Fruit fly (Drosophila melanogaster): Measurements from ENCODE around the gene CG11583.
A peak's percentile ranks its signal among the peaks of the same experiment; 100 is the strongest.

CG11583 gene

dm6 chr3L:4288591-4289056, 6.0 kb upstream of the CG11583 start, which contains the start of gene Hexo1 (continued):
- TF ChIP-seq CG15011 (GFP tag; optimal IDR thresholded peaks at IDR 0.05): no peak
- TF ChIP-seq nerfin-2 (GFP tag; IDR thresholded peaks at IDR 0.05; ENCODE audit: partially characterized antibody): no peak
- no peak for TF ChIP-seq pfk (GFP tag; optimal IDR thresholded peaks at IDR 0.05)
- no peak for TF ChIP-seq CG7745 (tag; optimal IDR thresholded peaks at IDR 0.05)
- TF ChIP-seq Ptx1 (GFP tag; IDR thresholded peaks at IDR 0.05): no peak
- no peak for TF ChIP-seq chm (GFP tag; IDR thresholded peaks at IDR 0.05)
- TF ChIP-seq Mes4 (GFP tag; optimal IDR thresholded peaks at IDR 0.05): no peak
- no peak for TF ChIP-seq inv (GFP tag; IDR thresholded peaks at IDR 0.05; ENCODE audit: partially characterized antibody)
- no peak for TF ChIP-seq org-1 (GFP tag; optimal IDR thresholded peaks at IDR 0.05)
- TF ChIP-seq gcm (GFP tag; optimal IDR thresholded peaks at IDR 0.05): no peak

dm6 chr3L:4286784-4287183, 4.2 kb upstream of the CG11583 start, which contains the start of gene TfIIEbeta:
Gene TfIIEbeta, plus strand, starts transcription at chr3L:4287038.
- TF ChIP-seq Nf-YC (tag; optimal IDR thresholded peaks at IDR 0.05): peak; percentile 11
- no peak for TF ChIP-seq ro (GFP tag; IDR thresholded peaks at IDR 0.05)
- no peak for TF ChIP-seq Max (GFP tag; optimal IDR thresholded peaks at IDR 0.05)
- TF ChIP-seq sisA (GFP tag; IDR thresholded peaks at IDR 0.05): peak; percentile 14; the same call in 1 of the 2 replicates
- no peak for TF ChIP-seq emc (GFP tag; optimal IDR thresholded peaks at IDR 0.05)
- no peak for TF ChIP-seq org-1 (GFP tag; optimal IDR thresholded peaks at IDR 0.05)
- no peak for TF ChIP-seq CG9797 (GFP tag; optimal IDR thresholded peaks at IDR 0.05)
- peak; percentile 33; the same call in 1 of the 3 replicates for TF ChIP-seq knrl (GFP tag; IDR thresholded peaks at IDR 0.05; ENCODE audit: partially characterized antibody)
- TF ChIP-seq fd96Cb (tag; optimal IDR thresholded peaks at IDR 0.05): peak; percentile 24
- no peak for TF ChIP-seq CG7556 (GFP tag; optimal IDR thresholded peaks at IDR 0.05)
- TF ChIP-seq seq (GFP tag; IDR thresholded peaks at IDR 0.05): no peak
- no peak for TF ChIP-seq gsb (GFP tag; IDR thresholded peaks at IDR 0.05)
- TF ChIP-seq CG16813 (GFP tag; IDR thresholded peaks at IDR 0.05; ENCODE audit: partially characterized antibody): no peak
- TF ChIP-seq CG30403 (GFP tag; optimal IDR thresholded peaks at IDR 0.05): no peak
- no peak for TF ChIP-seq dmrt99B (tag; optimal IDR thresholded peaks at IDR 0.05)
- TF ChIP-seq CG1529 (GFP tag; optimal IDR thresholded peaks at IDR 0.05): no peak
- TF ChIP-seq nmo (GFP tag; optimal IDR thresholded peaks at IDR 0.05): peak; percentile 41
- no peak for TF ChIP-seq HLH4C (GFP tag; IDR thresholded peaks at IDR 0.05; ENCODE audit: partially characterized antibody)
- TF ChIP-seq jumu (GFP tag; optimal IDR thresholded peaks at IDR 0.05): no peak
- TF ChIP-seq CG16779 (GFP tag; IDR thresholded peaks at IDR 0.05): no peak
- TF ChIP-seq wor (GFP tag; IDR thresholded peaks at IDR 0.05): no peak
- TF ChIP-seq Tbp (GFP tag; optimal IDR thresholded peaks at IDR 0.05): no peak
- TF ChIP-seq btn (GFP tag; optimal IDR thresholded peaks at IDR 0.05): no peak
- peak in 1 of 2 experiments; percentile 7 for TF ChIP-seq insv (GFP tag; optimal IDR thresholded peaks at IDR 0.05)
- TF ChIP-seq CG12391 (tag; optimal IDR thresholded peaks at IDR 0.05): peak; percentile 60
- no peak for TF ChIP-seq Doc3 (GFP tag; IDR thresholded peaks at IDR 0.05; ENCODE audit: partially characterized antibody)
- no peak for TF ChIP-seq CG15073 (GFP tag; optimal IDR thresholded peaks at IDR 0.05)
- no peak for TF ChIP-seq HLH54F (GFP tag; optimal IDR thresholded peaks at IDR 0.05)
- no peak for TF ChIP-seq tio (GFP tag; optimal IDR thresholded peaks at IDR 0.05)
- peak; percentile 61 for TF ChIP-seq YL-1 (GFP tag; optimal IDR thresholded peaks at IDR 0.05)
- no peak for TF ChIP-seq ham (GFP tag; IDR thresholded peaks at IDR 0.05)
- peak; percentile 40 for TF ChIP-seq CG12659 (GFP tag; optimal IDR thresholded peaks at IDR 0.05)
- TF ChIP-seq gsb-n (tag; optimal IDR thresholded peaks at IDR 0.05): peak; percentile 30
- TF ChIP-seq CG12219 (GFP tag; optimal IDR thresholded peaks at IDR 0.05): no peak
- TF ChIP-seq CG1603 (tag; optimal IDR thresholded peaks at IDR 0.05): no peak
- TF ChIP-seq MBD-R2 (GFP tag; IDR thresholded peaks at IDR 0.05): peak; percentile 92
- no peak for TF ChIP-seq CG9215 (GFP tag; IDR thresholded peaks at IDR 0.05)
- TF ChIP-seq mam (GFP tag; optimal IDR thresholded peaks at IDR 0.05): no peak
- no peak for TF ChIP-seq CG7357 (GFP tag; IDR thresholded peaks at IDR 0.05)
- TF ChIP-seq Oaz (GFP tag; IDR thresholded peaks at IDR 0.05): no peak
- no peak for TF ChIP-seq dm (GFP tag; optimal IDR thresholded peaks at IDR 0.05)
